Worm (Caenorhabditis elegans): ENCODE measurements around the gene F57B1.9.

DNA sequence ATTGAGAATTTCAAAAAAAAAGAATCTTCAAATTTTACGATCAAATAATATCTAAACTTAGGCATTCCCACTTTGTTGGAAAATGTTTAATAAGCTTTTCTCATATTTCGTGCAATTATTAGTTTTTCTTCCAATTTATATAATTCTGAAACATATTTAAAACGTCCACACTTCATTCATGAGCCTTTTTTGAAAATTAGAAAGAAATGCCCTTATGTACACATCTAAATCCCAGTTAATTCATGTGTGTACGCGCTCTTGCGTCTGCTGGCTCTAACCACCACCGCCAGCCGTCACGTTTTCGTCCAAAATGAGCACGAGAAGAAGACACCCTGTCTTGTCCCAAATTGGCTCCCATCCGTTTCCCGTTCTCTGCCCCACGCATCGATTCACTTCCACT is 31.1 kb downstream of the F57B1.9 start:
- TF ChIP-seq mes-4 (tag; optimal IDR thresholded peaks at IDR 0.05) = no peak
- TF ChIP-seq F52B5.7 (tag; optimal IDR thresholded peaks at IDR 0.05) = no peak
- TF ChIP-seq nhr-90 (tag; optimal IDR thresholded peaks at IDR 0.05) = no peak
- TF ChIP-seq tbp1 (GFP tag; optimal IDR thresholded peaks at IDR 0.05) = no peak
